Worm (Caenorhabditis elegans) whole organism, early embryonic: ENCODE measurements around the gene sqv-1.

Experiments
- F13C5.2 ChIP-seq: sonication (generic microtip); optimal IDR thresholded peaks from 2 replicates; lab custom pipeline; 2017; ENCODE audit warnings: mild to moderate bottlenecking, missing genetic modification characterization, inconsistent platforms, missing compliant biosample characterization
- ama-1 ChIP-seq: fragments of 150-350 bp; optimal IDR thresholded peaks from 2 replicates; lab custom pipeline; 2014
- ceh-13 ChIP-seq: fragments of 200-800 bp; sonication (Bioruptor generic); optimal IDR thresholded peaks from 2 replicates; lab custom pipeline; 2018; ENCODE audit warnings: mild to moderate bottlenecking, missing genetic modification characterization, missing compliant biosample characterization
- ets-7 ChIP-seq: sonication (generic microtip); optimal IDR thresholded peaks from 2 replicates; lab custom pipeline; 2016; ENCODE audit warnings: missing genotype, missing genetic modification characterization, missing compliant biosample characterization
- flt-1 ChIP-seq: fragments of 200-800 bp; sonication (Bioruptor generic); IDR thresholded peaks from 2 replicates; pipeline ENCODE4 v1.3.6; 2022; ENCODE audit warnings: missing genetic modification characterization, missing compliant biosample characterization
- hmbx-1 ChIP-seq: sonication (generic microtip); optimal IDR thresholded peaks from 2 replicates; lab custom pipeline; 2016; ENCODE audit warnings: mild to moderate bottlenecking, missing genetic modification characterization, missing compliant biosample characterization
- hmg-4 ChIP-seq: fragments of 200-800 bp; sonication (Bioruptor generic); optimal IDR thresholded peaks from 2 replicates; lab custom pipeline; 2018; ENCODE audit warnings: mild to moderate bottlenecking, missing genetic modification characterization, missing compliant biosample characterization
- pes-1 ChIP-seq: fragments of 200-800 bp; sonication (Bioruptor generic); IDR thresholded peaks from 2 replicates; pipeline ENCODE4 v1.3.6; 2022; ENCODE audit warnings: missing genetic modification reagents, missing genetic modification characterization, missing compliant biosample characterization
- scrt-1 ChIP-seq: fragments of 200-800 bp; sonication (Bioruptor generic); IDR thresholded peaks from 2 replicates; pipeline ENCODE4 v1.3.6; 2022; ENCODE audit warnings: missing genetic modification characterization, missing compliant biosample characterization
- sea-1 ChIP-seq: fragments of 200-800 bp; sonication (Bioruptor generic); conservative IDR thresholded peaks from 2 replicates; pipeline ENCODE4 v1.3.6; 2022; ENCODE audit warnings: missing genetic modification characterization, missing compliant biosample characterization
- tbx-11 ChIP-seq: fragments of 200-800 bp; sonication (Bioruptor generic); IDR thresholded peaks from 2 replicates; pipeline ENCODE4 v1.3.6; 2022; ENCODE audit warnings: missing genetic modification characterization, missing compliant biosample characterization
- tbx-37 ChIP-seq: fragments of 200-800 bp; sonication (Bioruptor generic); conservative IDR thresholded peaks from 2 replicates; pipeline ENCODE4 v1.3.6; 2022; ENCODE audit warnings: missing genetic modification reagents, missing genetic modification characterization, missing compliant biosample characterization
- tra-4 ChIP-seq: sonication (generic microtip); optimal IDR thresholded peaks from 2 replicates; lab custom pipeline; 2017; ENCODE audit warnings: missing genetic modification characterization, missing compliant biosample characterization

DNA sequence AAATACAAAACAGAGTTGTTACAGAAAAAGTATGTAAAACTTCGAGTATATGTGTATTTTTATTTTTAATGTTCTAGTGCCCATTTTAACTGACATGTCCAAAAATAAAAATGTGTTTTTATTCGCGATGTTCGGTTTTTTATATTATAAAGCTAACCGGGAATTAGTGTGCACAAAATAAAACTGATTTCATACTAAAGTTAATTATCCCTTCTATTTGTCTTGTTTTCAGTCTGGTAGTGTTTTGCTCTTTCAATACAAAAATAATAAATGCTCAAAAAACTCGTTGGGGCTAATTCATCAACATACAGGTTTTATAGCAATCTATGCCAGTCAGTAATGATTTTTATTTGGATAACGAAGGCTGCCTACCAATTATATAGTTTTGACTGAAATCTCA, 23.8 kb downstream of the sqv-1 start:
- TF ChIP-seq ets-7 (tag; lab: Kevin White, UChicago) (no peak), tra-4 (tag; lab: Kevin White, UChicago) (no peak), ama-1 (lab: Kevin White, UChicago) (no peak), sea-1 (GFP tag; lab: Robert Waterston, UW) (no peak), F13C5.2 (no peak), hmg-4 (no peak), hmbx-1 (no peak), tbx-11 (GFP tag; lab: Robert Waterston, UW) (no peak), scrt-1 (GFP tag; lab: Robert Waterston, UW) (no peak), pes-1 (no peak), flt-1 (GFP tag; lab: Robert Waterston, UW) (no peak), tbx-37 (no peak), ceh-13 (GFP tag; lab: Kevin White, UChicago) (no peak)
